Fruit fly (Drosophila melanogaster): ENCODE data around the gene CG5758.

Gene CG5758

DNA sequence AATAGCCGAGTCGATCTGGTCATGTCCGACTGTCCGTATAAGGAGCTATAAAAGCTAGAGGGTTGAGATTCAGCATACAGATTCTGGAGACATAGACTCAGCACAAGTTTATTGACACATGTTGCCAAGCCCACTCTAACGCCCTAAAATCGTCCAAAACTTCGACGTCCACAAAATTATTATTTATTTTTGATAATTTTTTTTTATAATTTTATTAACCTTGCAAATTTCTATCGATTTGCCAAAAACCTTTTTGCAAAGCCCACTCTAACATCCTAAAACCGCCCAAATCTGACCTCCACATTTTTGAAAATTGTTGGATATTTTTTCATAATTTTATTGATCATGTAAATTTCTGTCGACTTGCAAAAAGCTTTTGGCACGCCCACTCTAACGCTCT lies 39.4 kb downstream of the CG5758 start, which contains the start of gene JMJD4:
JMJD4 (minus strand) TSS at position 101 of the 400 bp plus-strand sequence.
- no peak for TF ChIP-seq pan (optimal IDR thresholded peaks at IDR 0.05)
- no peak for TF ChIP-seq EcR (GFP tag; optimal IDR thresholded peaks at IDR 0.05)
- no peak for TF ChIP-seq Dll (optimal IDR thresholded peaks at IDR 0.05)
- TF ChIP-seq CG8478 (optimal IDR thresholded peaks at IDR 0.05), result no peak
- no peak for TF ChIP-seq usp (GFP tag; optimal IDR thresholded peaks at IDR 0.05)
- no peak for TF ChIP-seq psq (optimal IDR thresholded peaks at IDR 0.05)

Measured in whole organism.